Fruit fly (Drosophila melanogaster): ENCODE results near the gene CG11109.

dm6 chr3L:22839243-22839642 is 32.8 kb upstream of the CG11109 start:
- TF ChIP-seq CG3163 (GFP tag; optimal IDR thresholded peaks at IDR 0.05) (no peak), gem (tag; optimal IDR thresholded peaks at IDR 0.05) (no peak), Dref (GFP tag; IDR thresholded peaks at IDR 0.05) (no peak), CG12155 (GFP tag; optimal IDR thresholded peaks at IDR 0.05) (no peak), Doc2 (GFP tag; IDR thresholded peaks at IDR 0.05) (no peak), Taf1 (GFP tag; IDR thresholded peaks at IDR 0.05) (no peak), CG4730 (GFP tag; IDR thresholded peaks at IDR 0.05) (no peak), Jarid2 (GFP tag; optimal IDR thresholded peaks at IDR 0.05) (no peak), CG6689 (GFP tag; IDR thresholded peaks at IDR 0.05) (no peak), mirr (GFP tag; optimal IDR thresholded peaks at IDR 0.05) (no peak), dysf (GFP tag; IDR thresholded peaks at IDR 0.05) (no peak), HLH4C (GFP tag; IDR thresholded peaks at IDR 0.05; ENCODE audit: partially characterized antibody) (no peak), Atf6 (GFP tag; IDR thresholded peaks at IDR 0.05) (no peak), sima (GFP tag; optimal IDR thresholded peaks at IDR 0.05) (no peak)

Measured in whole organism, embryonic.